Worm (Caenorhabditis elegans): ENCODE data around the gene tag-329.

tag-329 gene

ce11 chrV:9556668-9557067 lies 21.9 kb downstream of the tag-329 start:
- TF ChIP-seq sea-1 (GFP tag; conservative IDR thresholded peaks at IDR 0.05) = no peak
- no peak for TF ChIP-seq flt-1 (GFP tag; IDR thresholded peaks at IDR 0.05)
- TF ChIP-seq ceh-36 (tag; optimal IDR thresholded peaks at IDR 0.05) = no peak
- TF ChIP-seq hmbx-1 (tag; optimal IDR thresholded peaks at IDR 0.05) = no peak
- no peak for TF ChIP-seq tra-4 (tag; optimal IDR thresholded peaks at IDR 0.05)
- no peak for TF ChIP-seq B0310.2 (tag; optimal IDR thresholded peaks at IDR 0.05)
- TF ChIP-seq F13C5.2 (tag; optimal IDR thresholded peaks at IDR 0.05) = no peak
- no peak for TF ChIP-seq scrt-1 (GFP tag; IDR thresholded peaks at IDR 0.05)
- TF ChIP-seq ets-7 (tag; optimal IDR thresholded peaks at IDR 0.05) = no peak
- no peak for TF ChIP-seq ama-1 (optimal IDR thresholded peaks at IDR 0.05)
- TF ChIP-seq hnd-1 (tag; optimal IDR thresholded peaks at IDR 0.05) = no peak
- TF ChIP-seq ceh-13 (GFP tag; optimal IDR thresholded peaks at IDR 0.05) = no peak
- no peak for TF ChIP-seq tbx-37 (GFP tag; conservative IDR thresholded peaks at IDR 0.05)

ce11 chrV:9561624-9562179 lies 27.0 kb downstream of the tag-329 start, which contains the start of gene rgef-1:
TSS of gene rgef-1 (minus strand) at chrV:9561674.
- no peak for TF ChIP-seq hnd-1 (tag; optimal IDR thresholded peaks at IDR 0.05)
- no peak for TF ChIP-seq scrt-1 (GFP tag; IDR thresholded peaks at IDR 0.05)
- no peak for TF ChIP-seq flt-1 (GFP tag; IDR thresholded peaks at IDR 0.05)
- TF ChIP-seq ceh-13 (GFP tag; optimal IDR thresholded peaks at IDR 0.05) = no peak
- no peak for TF ChIP-seq pes-1 (GFP tag; IDR thresholded peaks at IDR 0.05)
- TF ChIP-seq ceh-36 (tag; optimal IDR thresholded peaks at IDR 0.05) = no peak
- TF ChIP-seq tra-4 (tag; optimal IDR thresholded peaks at IDR 0.05) = no peak
- no peak for TF ChIP-seq hmg-4 (GFP tag; optimal IDR thresholded peaks at IDR 0.05)
- no peak for TF ChIP-seq B0310.2 (tag; optimal IDR thresholded peaks at IDR 0.05)
- no peak for TF ChIP-seq tbx-11 (GFP tag; IDR thresholded peaks at IDR 0.05)
- no peak for TF ChIP-seq hmbx-1 (tag; optimal IDR thresholded peaks at IDR 0.05)
- TF ChIP-seq ama-1 (optimal IDR thresholded peaks at IDR 0.05) = no peak
- TF ChIP-seq ets-7 (tag; optimal IDR thresholded peaks at IDR 0.05) = no peak
- TF ChIP-seq F13C5.2 (tag; optimal IDR thresholded peaks at IDR 0.05) = no peak
- no peak for TF ChIP-seq sea-1 (GFP tag; conservative IDR thresholded peaks at IDR 0.05)
- no peak for TF ChIP-seq aly-1 (tag; optimal IDR thresholded peaks at IDR 0.05)

- TF ChIP-seq scrt-1 (GFP tag; IDR thresholded peaks at IDR 0.05) = no peak
- TF ChIP-seq hnd-1 (tag; optimal IDR thresholded peaks at IDR 0.05) = no peak
- no peak for TF ChIP-seq F13C5.2 (tag; optimal IDR thresholded peaks at IDR 0.05)
- no peak for TF ChIP-seq aly-1 (tag; optimal IDR thresholded peaks at IDR 0.05)
- no peak for TF ChIP-seq tbx-37 (GFP tag; conservative IDR thresholded peaks at IDR 0.05)
- TF ChIP-seq ama-1 (optimal IDR thresholded peaks at IDR 0.05) = no peak
- TF ChIP-seq tra-4 (tag; optimal IDR thresholded peaks at IDR 0.05) = no peak
- TF ChIP-seq pes-1 (GFP tag; IDR thresholded peaks at IDR 0.05) = no peak
- TF ChIP-seq ceh-13 (GFP tag; optimal IDR thresholded peaks at IDR 0.05) = no peak
- TF ChIP-seq B0310.2 (tag; optimal IDR thresholded peaks at IDR 0.05) = no peak
- no peak for TF ChIP-seq ets-7 (tag; optimal IDR thresholded peaks at IDR 0.05)
- TF ChIP-seq hmbx-1 (tag; optimal IDR thresholded peaks at IDR 0.05) = no peak
- TF ChIP-seq ceh-36 (tag; optimal IDR thresholded peaks at IDR 0.05) = no peak
- no peak for TF ChIP-seq flt-1 (GFP tag; IDR thresholded peaks at IDR 0.05)
Observed at ce11 chrV:9563585-9563984, 28.9 kb downstream of the tag-329 start.

- TF ChIP-seq hnd-1 (tag; optimal IDR thresholded peaks at IDR 0.05) (no peak), tbx-11 (GFP tag; IDR thresholded peaks at IDR 0.05) (no peak), ceh-13 (GFP tag; optimal IDR thresholded peaks at IDR 0.05) (no peak), B0310.2 (tag; optimal IDR thresholded peaks at IDR 0.05) (no peak), tbx-37 (GFP tag; conservative IDR thresholded peaks at IDR 0.05) (no peak), sea-1 (GFP tag; conservative IDR thresholded peaks at IDR 0.05) (no peak), pes-1 (GFP tag; IDR thresholded peaks at IDR 0.05) (no peak), tra-4 (tag; optimal IDR thresholded peaks at IDR 0.05) (no peak), hmg-4 (GFP tag; optimal IDR thresholded peaks at IDR 0.05) (no peak), ama-1 (optimal IDR thresholded peaks at IDR 0.05) (no peak), hmbx-1 (tag; optimal IDR thresholded peaks at IDR 0.05) (no peak), ets-7 (tag; optimal IDR thresholded peaks at IDR 0.05) (no peak), F13C5.2 (tag; optimal IDR thresholded peaks at IDR 0.05) (no peak), scrt-1 (GFP tag; IDR thresholded peaks at IDR 0.05) (no peak), ceh-36 (tag; optimal IDR thresholded peaks at IDR 0.05) (no peak), flt-1 (GFP tag; IDR thresholded peaks at IDR 0.05) (no peak), aly-1 (tag; optimal IDR thresholded peaks at IDR 0.05) (no peak)
Observed at ce11 chrV:9568707-9569106, 34.0 kb downstream of the tag-329 start, which contains the start of gene F25B3.4. TSS of gene F25B3.4 (minus strand) at chrV:9568807.

- TF ChIP-seq hmbx-1 (tag; optimal IDR thresholded peaks at IDR 0.05) (no peak), flt-1 (GFP tag; IDR thresholded peaks at IDR 0.05) (no peak), aly-1 (tag; optimal IDR thresholded peaks at IDR 0.05) (no peak), F13C5.2 (tag; optimal IDR thresholded peaks at IDR 0.05) (no peak), ama-1 (optimal IDR thresholded peaks at IDR 0.05) (no peak), tra-4 (tag; optimal IDR thresholded peaks at IDR 0.05) (no peak), B0310.2 (tag; optimal IDR thresholded peaks at IDR 0.05) (no peak), ceh-13 (GFP tag; optimal IDR thresholded peaks at IDR 0.05) (no peak), ceh-36 (tag; optimal IDR thresholded peaks at IDR 0.05) (no peak), scrt-1 (GFP tag; IDR thresholded peaks at IDR 0.05) (no peak), sea-1 (GFP tag; conservative IDR thresholded peaks at IDR 0.05) (no peak), hnd-1 (tag; optimal IDR thresholded peaks at IDR 0.05) (no peak), pes-1 (GFP tag; IDR thresholded peaks at IDR 0.05) (no peak), tbx-37 (GFP tag; conservative IDR thresholded peaks at IDR 0.05) (no peak), tbx-11 (GFP tag; IDR thresholded peaks at IDR 0.05) (no peak), ets-7 (tag; optimal IDR thresholded peaks at IDR 0.05) (no peak), hmg-4 (GFP tag; optimal IDR thresholded peaks at IDR 0.05) (no peak)
Observed at ce11 chrV:9570197-9570596, 35.5 kb downstream of the tag-329 start, which contains the start of gene F25B3.5. TSS of gene F25B3.5 (minus strand) at chrV:9570297.

- TF ChIP-seq ets-7 (tag; optimal IDR thresholded peaks at IDR 0.05) (no peak), tra-4 (tag; optimal IDR thresholded peaks at IDR 0.05) (no peak), tbx-37 (GFP tag; conservative IDR thresholded peaks at IDR 0.05) (no peak), B0310.2 (tag; optimal IDR thresholded peaks at IDR 0.05) (no peak), aly-1 (tag; optimal IDR thresholded peaks at IDR 0.05) (no peak), ceh-36 (tag; optimal IDR thresholded peaks at IDR 0.05) (no peak), ceh-13 (GFP tag; optimal IDR thresholded peaks at IDR 0.05) (no peak), pes-1 (GFP tag; IDR thresholded peaks at IDR 0.05) (no peak), scrt-1 (GFP tag; IDR thresholded peaks at IDR 0.05) (no peak), F13C5.2 (tag; optimal IDR thresholded peaks at IDR 0.05) (no peak), hmbx-1 (tag; optimal IDR thresholded peaks at IDR 0.05) (no peak), sea-1 (GFP tag; conservative IDR thresholded peaks at IDR 0.05) (no peak), hnd-1 (tag; optimal IDR thresholded peaks at IDR 0.05) (no peak), hmg-4 (GFP tag; optimal IDR thresholded peaks at IDR 0.05) (no peak), flt-1 (GFP tag; IDR thresholded peaks at IDR 0.05) (no peak), tbx-11 (GFP tag; IDR thresholded peaks at IDR 0.05) (no peak), ama-1 (optimal IDR thresholded peaks at IDR 0.05) (no peak)
Observed at ce11 chrV:9571056-9571455, 36.3 kb downstream of the tag-329 start.
